Worm (Caenorhabditis elegans) whole organism, L4 larva: ENCODE results near the gene Y41C4A.9.

Experiments
- D1046.2 ChIP-seq: fragments of 200-800 bp; sonication (Bioruptor generic); IDR thresholded peaks from 2 replicates; pipeline ENCODE4 v1.3.6; 2022; ENCODE audit warnings: missing genetic modification characterization, missing compliant biosample characterization
- F44E2.7 ChIP-seq: fragments of 200-800 bp; sonication (Bioruptor generic); IDR thresholded peaks from 2 replicates; pipeline ENCODE4 v2.1.2; 2022; ENCODE audit warnings: missing genetic modification characterization, missing compliant biosample characterization
- T26A8.4 ChIP-seq: fragments of 200-800 bp; sonication (Bioruptor generic); IDR thresholded peaks from 2 replicates; pipeline ENCODE4 v1.3.6; 2022; ENCODE audit warnings: missing genetic modification characterization, missing compliant biosample characterization
- Y105C5A.15 ChIP-seq: fragments of 200-800 bp; sonication (Bioruptor generic); IDR thresholded peaks from 2 replicates; pipeline ENCODE4 v1.3.6; 2022; ENCODE audit warnings: missing genetic modification characterization, missing compliant biosample characterization
- Y48G9A.11 ChIP-seq: fragments of 200-800 bp; sonication (Bioruptor generic); IDR thresholded peaks from 2 replicates; pipeline ENCODE4 v1.3.6; 2022; ENCODE audit warnings: missing genetic modification reagents, missing genetic modification characterization, missing compliant biosample characterization
- ama-1 ChIP-seq: fragments of 150-350 bp; optimal IDR thresholded peaks from 2 replicates; lab custom pipeline; 2014; ENCODE audit warnings: inconsistent platforms, mixed read lengths
- ceh-20 ChIP-seq: fragments of 200-800 bp; sonication (Bioruptor generic); IDR thresholded peaks from 2 replicates; pipeline ENCODE4 v1.3.6; 2022; ENCODE audit warnings: missing genetic modification reagents, missing genetic modification characterization, missing compliant biosample characterization
- ceh-32 ChIP-seq: sonication (generic microtip); optimal IDR thresholded peaks from 2 replicates; lab custom pipeline; 2016; ENCODE audit warnings: mild to moderate bottlenecking, missing genetic modification characterization, missing compliant biosample characterization; ENCODE audit not compliant: poor library complexity
- ceh-82 ChIP-seq: sonication (generic microtip); optimal IDR thresholded peaks from 2 replicates; lab custom pipeline; 2017; ENCODE audit warnings: missing biosample characterization, missing genetic modification characterization
- daf-12 ChIP-seq: fragments of 150-350 bp; optimal IDR thresholded peaks from 2 replicates; lab custom pipeline; 2014; ENCODE audit warnings: missing biosample characterization, missing genetic modification reagents, missing genetic modification characterization
- daf-16 ChIP-seq, 3 experiments: sonication (generic microtip); optimal IDR thresholded peaks; 2 replicates each; lab custom pipeline; 2016 to 2017; ENCODE audit warnings: missing genetic modification characterization in 3 of 3, missing genetic modification reagents in 3 of 3, mild to moderate bottlenecking in 2 of 3, missing compliant biosample characterization in 2 of 3, missing biosample characterization in 1 of 3, moderate library complexity in 1 of 3
- daf-19 ChIP-seq: fragments of 200-800 bp; sonication (Bioruptor generic); conservative IDR thresholded peaks from 2 replicates; pipeline ENCODE4 v1.3.6; 2022; ENCODE audit warnings: missing genetic modification characterization, missing compliant biosample characterization
- dmd-6 ChIP-seq: fragments of 200-800 bp; sonication (Bioruptor generic); IDR thresholded peaks from 2 replicates; pipeline ENCODE4 v1.3.6; 2022; ENCODE audit warnings: missing genetic modification reagents, missing genetic modification characterization, missing compliant biosample characterization
- dpl-1 ChIP-seq: fragments of 150-350 bp; optimal IDR thresholded peaks from 2 replicates; lab custom pipeline; 2014; ENCODE audit warnings: missing biosample characterization, missing genetic modification reagents, missing genetic modification characterization
- dve-1 ChIP-seq: sonication (generic microtip); optimal IDR thresholded peaks from 2 replicates; lab custom pipeline; 2017; ENCODE audit warnings: antibody characterized with exemption, mild to moderate bottlenecking, missing genetic modification characterization, missing compliant biosample characterization; ENCODE audit not compliant: insufficient read depth
- fkh-10 ChIP-seq: fragments of 150-350 bp; optimal IDR thresholded peaks from 2 replicates; lab custom pipeline; 2014; ENCODE audit warnings: missing biosample characterization, missing genetic modification reagents, missing genetic modification characterization
- gei-8 ChIP-seq: fragments of 200-800 bp; sonication (Bioruptor generic); optimal IDR thresholded peaks from 2 replicates; lab custom pipeline; 2018; ENCODE audit warnings: mild to moderate bottlenecking, missing genetic modification characterization, missing compliant biosample characterization
- hlh-11 ChIP-seq: fragments of 200-800 bp; sonication (Bioruptor generic); optimal IDR thresholded peaks from 2 replicates; lab custom pipeline; 2018; ENCODE audit warnings: mild to moderate bottlenecking, missing genetic modification characterization, missing compliant biosample characterization
- hlh-30 ChIP-seq: sonication (generic microtip); optimal IDR thresholded peaks from 2 replicates; lab custom pipeline; 2017; ENCODE audit warnings: antibody characterized with exemption, mild to moderate bottlenecking, missing genetic modification characterization, missing compliant biosample characterization; ENCODE audit not compliant: insufficient read depth
- hmg-1.1 ChIP-seq: fragments of 200-800 bp; sonication (Bioruptor generic); IDR thresholded peaks from 2 replicates; pipeline ENCODE4 v1.3.6; 2022; ENCODE audit warnings: missing genetic modification reagents, missing genetic modification characterization, missing compliant biosample characterization
- lin-1 ChIP-seq: fragments of 200-800 bp; sonication (Bioruptor generic); IDR thresholded peaks from 2 replicates; pipeline ENCODE4 v1.3.6; 2022; ENCODE audit warnings: missing genetic modification reagents, missing genetic modification characterization, missing compliant biosample characterization
- lin-13 ChIP-seq: fragments of 150-350 bp; optimal IDR thresholded peaks from 2 replicates; lab custom pipeline; 2014; ENCODE audit warnings: missing biosample characterization, missing genetic modification reagents, missing genetic modification characterization
- lin-15B ChIP-seq: fragments of 150-350 bp; sonication (generic microtip); optimal IDR thresholded peaks from 3 replicates; lab custom pipeline; 2014; ENCODE audit warnings: missing biosample characterization, missing genetic modification characterization
- lin-38 ChIP-seq: fragments of 200-800 bp; sonication (Bioruptor generic); IDR thresholded peaks from 2 replicates; pipeline ENCODE4 v1.3.6; 2022; ENCODE audit warnings: missing genetic modification reagents, missing genetic modification characterization, missing compliant biosample characterization
- lsy-2 ChIP-seq, 2 experiments: fragments of 150-350 bp in 1 of 2; sonication (generic microtip) in 1 of 2; optimal IDR thresholded peaks; 2 replicates each; lab custom pipeline; 2014 to 2017; ENCODE audit warnings: missing biosample characterization in 2 of 2, missing genetic modification characterization in 2 of 2
- madf-9 ChIP-seq: fragments of 200-800 bp; sonication (Bioruptor generic); conservative IDR thresholded peaks from 2 replicates; pipeline ENCODE4 v1.3.6; 2022; ENCODE audit warnings: missing genetic modification reagents, missing genetic modification characterization, missing compliant biosample characterization
- mdl-1 ChIP-seq, 2 experiments: fragments of 150-350 bp in 1 of 2; sonication (generic microtip) in 1 of 2; optimal IDR thresholded peaks; 2 replicates each; lab custom pipeline; 2014 to 2017; ENCODE audit warnings: missing biosample characterization in 2 of 2, missing genetic modification characterization in 2 of 2
- mdt-29 ChIP-seq: fragments of 200-800 bp; sonication (Bioruptor generic); IDR thresholded peaks from 2 replicates; pipeline ENCODE4 v1.3.6; 2022; ENCODE audit warnings: missing genetic modification reagents, missing genetic modification characterization, missing compliant biosample characterization
- mep-1 ChIP-seq: fragments of 150-350 bp; sonication (generic microtip); optimal IDR thresholded peaks from 3 replicates; lab custom pipeline; 2014; ENCODE audit warnings: missing biosample characterization, missing genetic modification characterization
- mes-2 ChIP-seq: sonication (generic microtip); optimal IDR thresholded peaks from 2 replicates; lab custom pipeline; 2016; ENCODE audit warnings: missing genotype, mild to moderate bottlenecking, missing genetic modification characterization, missing compliant biosample characterization; ENCODE audit not compliant: poor library complexity, severe bottlenecking
- nhr-102 ChIP-seq: sonication (generic microtip); optimal IDR thresholded peaks from 2 replicates; lab custom pipeline; 2016; ENCODE audit warnings: mild to moderate bottlenecking, missing genetic modification characterization, moderate library complexity, missing compliant biosample characterization
- nhr-11 ChIP-seq: fragments of 150-350 bp; optimal IDR thresholded peaks from 2 replicates; lab custom pipeline; 2014; ENCODE audit warnings: missing biosample characterization, missing genetic modification characterization
- nhr-25 ChIP-seq: sonication (generic microtip); optimal IDR thresholded peaks from 2 replicates; lab custom pipeline; 2017; ENCODE audit warnings: missing genetic modification characterization, mild to moderate bottlenecking, missing compliant biosample characterization, antibody characterized with exemption, moderate library complexity, borderline replicate concordance; ENCODE audit not compliant: insufficient read depth
- nhr-28 ChIP-seq: fragments of 150-350 bp; optimal IDR thresholded peaks from 2 replicates; lab custom pipeline; 2014; ENCODE audit warnings: missing biosample characterization, missing genetic modification characterization
- nhr-6 ChIP-seq: fragments of 150-350 bp; optimal IDR thresholded peaks from 2 replicates; lab custom pipeline; 2014; ENCODE audit warnings: missing biosample characterization, missing genetic modification characterization
- nhr-77 ChIP-seq: fragments of 150-350 bp; optimal IDR thresholded peaks from 2 replicates; lab custom pipeline; 2014; ENCODE audit warnings: missing biosample characterization, missing genetic modification characterization
- pha-4 ChIP-seq, 2 experiments: fragments of 150-350 bp in 1 of 2; fragments of 200-800 bp in 1 of 2; sonication (Bioruptor generic) in 1 of 2; IDR thresholded peaks in 1 of 2; optimal IDR thresholded peaks in 1 of 2; 2 replicates each; pipeline versions ENCODE4 v1.3.6 to Lab custom; 2014 to 2022; ENCODE audit warnings: missing genetic modification characterization in 2 of 2, missing genetic modification reagents in 2 of 2, missing biosample characterization in 1 of 2, missing compliant biosample characterization in 1 of 2
- rbr-2 ChIP-seq: sonication (generic microtip); optimal IDR thresholded peaks from 2 replicates; lab custom pipeline; 2016; ENCODE audit warnings: missing genotype, missing genetic modification characterization, missing compliant biosample characterization
- saeg-2 ChIP-seq: fragments of 200-800 bp; sonication (Bioruptor generic); IDR thresholded peaks from 2 replicates; pipeline ENCODE4 v1.3.6; 2022; ENCODE audit warnings: missing genetic modification reagents, missing genetic modification characterization, missing compliant biosample characterization
- set-16 ChIP-seq: fragments of 200-800 bp; sonication (Bioruptor generic); IDR thresholded peaks from 2 replicates; pipeline ENCODE4 v1.3.6; 2022; ENCODE audit warnings: missing genetic modification reagents, missing genetic modification characterization, missing compliant biosample characterization
- skn-1 ChIP-seq: fragments of 150-350 bp; optimal IDR thresholded peaks from 2 replicates; lab custom pipeline; 2014; ENCODE audit warnings: missing biosample characterization, missing genetic modification characterization
- unc-62 ChIP-seq, 3 experiments: fragments of 150-350 bp in 1 of 3; sonication (generic microtip); optimal IDR thresholded peaks in 2 of 3; peaks in 1 of 3; 1 replicate in 1 of 3; 2 replicates in 2 of 3; lab custom pipeline; 2014 to 2017; ENCODE audit warnings: missing biosample characterization in 3 of 3, missing genetic modification characterization in 3 of 3, missing genetic modification reagents in 3 of 3, missing genotype in 1 of 3
- zfp-3 ChIP-seq: fragments of 200-800 bp; sonication (Bioruptor generic); conservative IDR thresholded peaks from 2 replicates; pipeline ENCODE4 v1.3.6; 2022; ENCODE audit warnings: missing genetic modification reagents, missing genetic modification characterization, missing compliant biosample characterization

Gene Y41C4A.9

ce11 chrIII:11726590-11726989 lies 8.1 kb upstream of the Y41C4A.9 start, which contains the start of gene Y41C4A.12:
Gene Y41C4A.12 (minus strand): TSS chrIII:11726690.
- no peak for TF ChIP-seq ceh-82
- no peak for TF ChIP-seq daf-12 (tag; lab: Kevin White, UChicago)
- no peak for TF ChIP-seq nhr-25 (tag; lab: Kevin White, UChicago)
- TF ChIP-seq ama-1 (lab: Kevin White, UChicago), result no peak
- no peak for TF ChIP-seq hmg-1.1 (GFP tag; lab: Robert Waterston, UW)
- TF ChIP-seq daf-16 (GFP tag; optimal IDR thresholded peaks at IDR 0.05; lab: Kevin White, UChicago), result no peak
- TF ChIP-seq daf-16 (tag; optimal IDR thresholded peaks at IDR 0.05; lab: Kevin White, UChicago), result peak; percentile 31

DNA sequence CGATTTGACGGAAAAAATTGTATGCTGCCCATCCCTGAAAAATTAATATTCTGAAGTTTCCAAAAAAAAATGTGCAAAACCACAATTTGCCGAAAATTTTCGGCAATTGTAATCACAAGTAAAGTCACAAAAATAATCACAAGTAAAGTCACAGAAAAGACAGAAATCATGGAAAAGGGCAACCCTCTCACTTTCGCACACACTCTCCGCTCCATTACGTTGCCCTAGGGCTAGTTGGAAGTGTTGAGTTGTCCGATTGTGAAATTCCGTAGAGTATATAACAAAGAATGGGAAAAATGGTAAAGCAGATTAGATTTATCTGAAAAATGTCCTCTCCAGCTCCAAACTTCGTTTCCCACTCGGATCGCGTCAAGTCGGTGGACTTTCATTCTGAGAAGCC lies 3.0 kb upstream of the Y41C4A.9 start, which contains the start of gene Y41C4A.32:
Y41C4A.32 (plus strand) TSS at position 302 of the 400 bp plus-strand sequence.
- TF ChIP-seq F44E2.7 (GFP tag; lab: Robert Waterston, UW), result no peak
- TF ChIP-seq gei-8, result no peak
- TF ChIP-seq hmg-1.1 (GFP tag; lab: Robert Waterston, UW), result 0 out of 2 replicates have a peak, but pooled peaks have one; percentile 19
- no peak for TF ChIP-seq mdt-29 (GFP tag; lab: Robert Waterston, UW)
- peak; percentile 43 for TF ChIP-seq hlh-30
- TF ChIP-seq hlh-11 (tag; lab: Kevin White, UChicago), result peak; percentile 7
- peak; percentile 29 for TF ChIP-seq lin-38
- peak; percentile 9 for TF ChIP-seq nhr-28
- TF ChIP-seq, all 104 proteins: peak for 5

DNA sequence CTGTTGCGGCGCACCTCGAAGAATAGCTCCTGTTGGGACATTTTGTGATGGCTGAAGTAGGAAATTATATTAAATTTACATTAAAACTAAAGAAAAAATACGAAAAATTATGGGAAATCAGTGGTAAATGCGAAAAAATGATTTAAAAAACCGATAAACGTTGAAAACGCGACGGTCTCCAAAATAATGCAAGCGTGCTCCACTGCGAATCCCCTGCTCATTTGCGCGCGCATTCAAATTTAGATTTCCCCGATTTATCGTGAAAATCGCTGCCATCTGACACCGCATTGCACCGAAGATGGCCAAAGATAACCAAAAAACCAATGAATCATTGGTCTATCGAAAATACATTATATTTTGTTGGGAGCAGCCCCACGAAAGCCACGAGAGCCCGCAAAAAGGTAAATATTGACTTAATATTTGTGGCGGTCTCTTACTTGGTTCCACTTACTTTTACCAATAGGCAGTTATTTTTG lies 993 bp upstream of the Y41C4A.9 start, which contains the start of the genes elb-1 and Y41C4A.11:
elb-1 (minus strand) TSS at position 51 of the 476 bp plus-strand sequence.
Y41C4A.11 (plus strand) TSS at position 461 of the 476 bp plus-strand sequence.
- TF ChIP-seq dpl-1 (peak; percentile 96), lin-13 (GFP tag; lab: Kevin White, UChicago) (peak; percentile 34), nhr-28 (peak; percentile 43), hmg-1.1 (GFP tag; lab: Robert Waterston, UW) (peak; percentile 59; the same call in 1 of the 2 replicates), daf-19 (GFP tag; lab: Robert Waterston, UW) (no peak), hlh-30 (peak; percentile 69), lsy-2 (tag; optimal IDR thresholded peaks at IDR 0.05; lab: Kevin White, UChicago) (peak in 1 of 2 experiments; percentile 72), mep-1 (tag; lab: Kevin White, UChicago) (peak; percentile 47), ceh-20 (GFP tag; lab: Robert Waterston, UW) (no peak), dve-1 (peak; percentile 36), pha-4 (GFP tag; IDR thresholded peaks at IDR 0.05; lab: Robert Waterston, UW) (no peak), pha-4 (tag; optimal IDR thresholded peaks at IDR 0.05; lab: Kevin White, UChicago) (peak; percentile 88), lin-15B (tag; lab: Kevin White, UChicago) (no peak), lin-38 (peak; percentile 97), fkh-10 (GFP tag; lab: Kevin White, UChicago) (peak; percentile 5), nhr-6 (tag; lab: Kevin White, UChicago) (peak; percentile 29), mdl-1 (tag; optimal IDR thresholded peaks at IDR 0.05; lab: Kevin White, UChicago) (peak in 1 of 2 experiments; percentile 8), skn-1 (no peak), mes-2 (tag; lab: Kevin White, UChicago) (peak; percentile 69), nhr-77 (tag; lab: Kevin White, UChicago) (peak; percentile 31), daf-16 (GFP tag; optimal IDR thresholded peaks at IDR 0.05; lab: Kevin White, UChicago) (no peak), daf-16 (tag; optimal IDR thresholded peaks at IDR 0.05; lab: Kevin White, UChicago) (peak; percentile 3), madf-9 (GFP tag; lab: Robert Waterston, UW) (0 out of 2 replicates have a peak, but pooled peaks have one; percentile 13), nhr-102 (tag; lab: Kevin White, UChicago) (peak; percentile 50), rbr-2 (tag; lab: Kevin White, UChicago) (no peak)

ce11 chrIII:11708722-11709121 lies 9.7 kb downstream of the Y41C4A.9 start, which contains the start of gene Y41C4A.8:
Gene Y41C4A.8 (minus strand): TSS chrIII:11708822.
- no peak for TF ChIP-seq lin-1 (GFP tag; lab: Robert Waterston, UW)
- no peak for TF ChIP-seq D1046.2 (GFP tag; lab: Robert Waterston, UW)
- no peak for TF ChIP-seq saeg-2 (GFP tag; lab: Robert Waterston, UW)
- TF ChIP-seq unc-62 (GFP tag; optimal IDR thresholded peaks at IDR 0.05 in 1 of 2; lab: Kevin White, UChicago), result no peak
- no peak for TF ChIP-seq unc-62 (tag; optimal IDR thresholded peaks at IDR 0.05; lab: Kevin White, UChicago)
- TF ChIP-seq zfp-3, result no peak
- TF ChIP-seq T26A8.4 (GFP tag; lab: Robert Waterston, UW), result no peak
- TF ChIP-seq nhr-11 (tag; lab: Kevin White, UChicago), result no peak
- no peak for TF ChIP-seq Y105C5A.15
- no peak for TF ChIP-seq mdl-1 (tag; optimal IDR thresholded peaks at IDR 0.05; lab: Kevin White, UChicago)
- no peak for TF ChIP-seq dmd-6
- no peak for TF ChIP-seq ceh-32
- no peak for TF ChIP-seq Y48G9A.11 (GFP tag; lab: Robert Waterston, UW)
- TF ChIP-seq set-16, result no peak
